Worm (Caenorhabditis elegans) whole organism, early embryonic: ENCODE results near the gene mog-2.
A peak's percentile ranks its signal among the peaks of the same experiment; 100 is the strongest.

Source experiments
- B0310.2 ChIP-seq: sonication (generic microtip); optimal IDR thresholded peaks from 2 replicates; lab custom pipeline; 2016; ENCODE audit warnings: mild to moderate bottlenecking, missing genetic modification characterization, missing compliant biosample characterization
- F13C5.2 ChIP-seq: sonication (generic microtip); optimal IDR thresholded peaks from 2 replicates; lab custom pipeline; 2017; ENCODE audit warnings: mild to moderate bottlenecking, missing genetic modification characterization, inconsistent platforms, missing compliant biosample characterization
- aly-1 ChIP-seq: sonication (generic microtip); optimal IDR thresholded peaks from 2 replicates; lab custom pipeline; 2016; ENCODE audit warnings: missing genetic modification characterization, missing compliant biosample characterization
- ama-1 ChIP-seq: fragments of 150-350 bp; optimal IDR thresholded peaks from 2 replicates; lab custom pipeline; 2014
- ceh-13 ChIP-seq: fragments of 200-800 bp; sonication (Bioruptor generic); optimal IDR thresholded peaks from 2 replicates; lab custom pipeline; 2018; ENCODE audit warnings: mild to moderate bottlenecking, missing genetic modification characterization, missing compliant biosample characterization
- ceh-36 ChIP-seq: sonication (generic microtip); optimal IDR thresholded peaks from 2 replicates; lab custom pipeline; 2016; ENCODE audit warnings: missing genetic modification characterization, inconsistent platforms, missing compliant biosample characterization
- ets-7 ChIP-seq: sonication (generic microtip); optimal IDR thresholded peaks from 2 replicates; lab custom pipeline; 2016; ENCODE audit warnings: missing genotype, missing genetic modification characterization, missing compliant biosample characterization
- flt-1 ChIP-seq: fragments of 200-800 bp; sonication (Bioruptor generic); IDR thresholded peaks from 2 replicates; pipeline ENCODE4 v1.3.6; 2022; ENCODE audit warnings: missing genetic modification characterization, missing compliant biosample characterization
- hmbx-1 ChIP-seq: sonication (generic microtip); optimal IDR thresholded peaks from 2 replicates; lab custom pipeline; 2016; ENCODE audit warnings: mild to moderate bottlenecking, missing genetic modification characterization, missing compliant biosample characterization
- hmg-4 ChIP-seq: fragments of 200-800 bp; sonication (Bioruptor generic); optimal IDR thresholded peaks from 2 replicates; lab custom pipeline; 2018; ENCODE audit warnings: mild to moderate bottlenecking, missing genetic modification characterization, missing compliant biosample characterization
- hnd-1 ChIP-seq: sonication (generic microtip); optimal IDR thresholded peaks from 2 replicates; lab custom pipeline; 2016; ENCODE audit warnings: missing genetic modification characterization, missing compliant biosample characterization
- pes-1 ChIP-seq: fragments of 200-800 bp; sonication (Bioruptor generic); IDR thresholded peaks from 2 replicates; pipeline ENCODE4 v1.3.6; 2022; ENCODE audit warnings: missing genetic modification reagents, missing genetic modification characterization, missing compliant biosample characterization
- scrt-1 ChIP-seq: fragments of 200-800 bp; sonication (Bioruptor generic); IDR thresholded peaks from 2 replicates; pipeline ENCODE4 v1.3.6; 2022; ENCODE audit warnings: missing genetic modification characterization, missing compliant biosample characterization
- sea-1 ChIP-seq: fragments of 200-800 bp; sonication (Bioruptor generic); conservative IDR thresholded peaks from 2 replicates; pipeline ENCODE4 v1.3.6; 2022; ENCODE audit warnings: missing genetic modification characterization, missing compliant biosample characterization
- tbx-11 ChIP-seq: fragments of 200-800 bp; sonication (Bioruptor generic); IDR thresholded peaks from 2 replicates; pipeline ENCODE4 v1.3.6; 2022; ENCODE audit warnings: missing genetic modification characterization, missing compliant biosample characterization
- tbx-37 ChIP-seq: fragments of 200-800 bp; sonication (Bioruptor generic); conservative IDR thresholded peaks from 2 replicates; pipeline ENCODE4 v1.3.6; 2022; ENCODE audit warnings: missing genetic modification reagents, missing genetic modification characterization, missing compliant biosample characterization
- tra-4 ChIP-seq: sonication (generic microtip); optimal IDR thresholded peaks from 2 replicates; lab custom pipeline; 2017; ENCODE audit warnings: missing genetic modification characterization, missing compliant biosample characterization

mog-2 gene

DNA sequence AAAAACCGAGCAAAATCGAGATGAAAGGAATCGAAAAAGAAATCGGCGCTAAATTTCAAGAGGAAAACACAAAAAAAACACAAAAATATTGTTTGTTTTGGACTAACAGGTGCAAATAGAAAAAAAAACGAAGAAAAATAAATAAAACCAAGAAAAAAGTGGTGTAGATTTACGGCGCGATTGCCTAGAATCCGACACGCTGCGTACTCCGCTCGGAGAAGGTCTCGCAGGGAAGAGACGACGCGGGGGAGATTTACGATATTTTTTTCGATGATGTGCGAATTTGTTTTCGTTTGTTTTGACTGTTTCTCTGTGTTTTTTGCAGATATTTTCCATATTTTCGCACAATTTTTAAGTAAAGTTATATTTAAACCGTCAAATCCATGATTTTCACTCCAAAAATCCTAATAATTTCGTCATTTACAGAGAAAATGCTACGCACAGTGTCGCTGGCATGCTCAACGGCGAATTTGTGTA, 24.9 kb upstream of the mog-2 start, which contains the start of gene sco-1:
Gene sco-1, plus strand, starts transcription at position 427 of the 477 bp plus-strand sequence.
- TF ChIP-seq B0310.2 (peak; percentile 20), ceh-13 (GFP tag; lab: Kevin White, UChicago) (no peak), sea-1 (GFP tag; lab: Robert Waterston, UW) (0 out of 2 replicates have a peak, but pooled peaks have one; percentile 56), flt-1 (GFP tag; lab: Robert Waterston, UW) (peak; percentile 45; the same call in 1 of the 2 replicates), scrt-1 (GFP tag; lab: Robert Waterston, UW) (no peak), hmg-4 (GFP tag; lab: Kevin White, UChicago) (peak; percentile 65), tra-4 (no peak), tbx-11 (GFP tag; lab: Robert Waterston, UW) (no peak), tbx-37 (GFP tag; lab: Robert Waterston, UW) (peak; percentile 70; the same call in 1 of the 2 replicates), aly-1 (tag; lab: Kevin White, UChicago) (no peak), F13C5.2 (peak; percentile 75), ets-7 (no peak), hnd-1 (tag; lab: Kevin White, UChicago) (no peak), hmbx-1 (tag; lab: Kevin White, UChicago) (no peak), pes-1 (GFP tag; lab: Robert Waterston, UW) (peak; percentile 66), ama-1 (lab: Kevin White, UChicago) (no peak), ceh-36 (tag; lab: Kevin White, UChicago) (no peak)

DNA sequence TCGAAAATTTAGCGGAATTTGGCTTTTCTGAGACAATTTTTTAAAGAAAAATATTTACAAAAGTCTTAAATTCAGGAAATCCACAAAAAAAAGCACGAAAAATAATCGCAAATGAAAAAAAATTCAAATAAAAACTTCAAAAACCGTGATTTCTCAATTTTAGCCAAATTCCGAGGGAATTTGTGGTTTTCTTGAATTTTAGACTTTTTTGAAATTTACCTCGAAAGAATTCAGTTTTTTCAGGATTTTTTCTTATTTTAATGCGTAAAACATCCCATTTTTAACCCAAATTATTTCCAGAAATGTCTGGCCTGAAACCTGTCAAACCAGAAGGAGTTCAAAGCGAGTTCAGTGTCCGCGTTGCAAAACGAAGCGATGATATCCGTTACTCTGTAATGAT, 22.9 kb upstream of the mog-2 start, which contains the start of gene gtf-2F1:
Gene gtf-2F1, plus strand, starts transcription at position 301 of the 400 bp plus-strand sequence.
- TF ChIP-seq tbx-37 (GFP tag; lab: Robert Waterston, UW) (no peak), flt-1 (GFP tag; lab: Robert Waterston, UW) (no peak), hmbx-1 (tag; lab: Kevin White, UChicago) (no peak), scrt-1 (GFP tag; lab: Robert Waterston, UW) (no peak), hmg-4 (GFP tag; lab: Kevin White, UChicago) (no peak), aly-1 (tag; lab: Kevin White, UChicago) (no peak), hnd-1 (tag; lab: Kevin White, UChicago) (no peak), ets-7 (no peak), ceh-13 (GFP tag; lab: Kevin White, UChicago) (no peak), ama-1 (lab: Kevin White, UChicago) (no peak), sea-1 (GFP tag; lab: Robert Waterston, UW) (no peak), F13C5.2 (no peak), pes-1 (GFP tag; lab: Robert Waterston, UW) (no peak), tbx-11 (GFP tag; lab: Robert Waterston, UW) (no peak), tra-4 (no peak), B0310.2 (no peak), ceh-36 (tag; lab: Kevin White, UChicago) (no peak)

DNA sequence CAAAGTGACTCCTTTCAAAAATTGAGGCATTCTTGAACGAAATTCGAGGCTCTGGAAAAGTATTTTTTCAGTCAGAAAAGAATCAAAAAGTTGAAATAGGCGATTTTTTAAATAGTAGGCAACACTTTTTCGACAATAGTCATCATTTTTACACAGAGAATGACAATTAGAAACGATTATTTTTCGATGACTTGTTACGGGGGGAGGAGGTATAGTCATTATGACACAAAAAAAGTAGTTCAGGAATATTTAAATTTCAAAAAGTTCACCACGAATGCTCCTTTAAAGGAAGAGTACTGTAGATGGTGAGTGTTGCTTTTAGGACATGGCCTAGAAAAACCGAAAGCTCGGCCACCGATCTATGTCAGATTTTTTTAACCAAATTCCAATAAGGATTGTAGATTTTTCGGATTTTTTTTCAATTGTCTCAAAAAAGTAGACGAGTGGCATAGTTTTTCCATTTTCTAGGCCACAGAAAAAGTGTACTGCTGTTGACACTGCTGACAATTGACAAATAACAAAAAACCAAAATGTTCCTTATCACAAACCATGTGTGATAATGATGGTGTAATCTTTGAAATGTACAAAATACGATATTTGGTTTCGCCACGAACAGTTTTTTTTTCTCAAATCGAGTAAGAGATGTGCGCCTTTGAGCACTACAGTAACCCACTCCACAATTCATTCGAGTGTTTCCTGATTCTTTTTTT, 17.1 kb upstream of the mog-2 start, which contains the start of gene Y52E8A.3:
Gene Y52E8A.3, minus strand, starts transcription at position 51 of the 710 bp plus-strand sequence.
- TF ChIP-seq tbx-37 (GFP tag; lab: Robert Waterston, UW) (no peak), ama-1 (lab: Kevin White, UChicago) (no peak), scrt-1 (GFP tag; lab: Robert Waterston, UW) (no peak), tra-4 (no peak), aly-1 (tag; lab: Kevin White, UChicago) (no peak), hnd-1 (tag; lab: Kevin White, UChicago) (no peak), F13C5.2 (no peak), B0310.2 (no peak), flt-1 (GFP tag; lab: Robert Waterston, UW) (no peak), pes-1 (GFP tag; lab: Robert Waterston, UW) (no peak), ceh-13 (GFP tag; lab: Kevin White, UChicago) (no peak), ets-7 (no peak), ceh-36 (tag; lab: Kevin White, UChicago) (no peak), sea-1 (GFP tag; lab: Robert Waterston, UW) (no peak), hmg-4 (GFP tag; lab: Kevin White, UChicago) (no peak), hmbx-1 (tag; lab: Kevin White, UChicago) (no peak), tbx-11 (GFP tag; lab: Robert Waterston, UW) (no peak)

DNA sequence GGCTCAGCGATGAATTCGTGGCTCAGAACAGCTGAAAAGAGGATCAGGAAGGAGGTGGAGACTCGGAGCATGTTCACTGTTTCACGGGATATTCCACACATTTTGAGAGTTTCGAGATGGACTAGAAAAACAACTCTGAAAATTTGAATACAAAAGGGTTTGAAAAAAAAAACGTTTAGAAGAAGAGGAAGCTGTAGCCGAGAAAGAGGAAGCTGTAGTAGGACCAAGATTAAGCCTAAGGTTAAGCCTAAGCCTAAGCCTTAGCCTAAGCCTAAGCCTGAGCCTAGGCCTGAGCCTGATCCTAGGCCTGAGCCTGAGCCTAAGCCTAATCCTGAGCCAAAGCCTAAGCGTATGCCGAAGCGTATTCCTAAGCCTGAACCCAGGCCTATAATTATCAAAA, 12.0 kb upstream of the mog-2 start, which contains the start of gene plep-1:
Gene plep-1, minus strand, starts transcription at position 101 of the 400 bp plus-strand sequence.
- peak; percentile 39 for TF ChIP-seq ceh-36 (tag; lab: Kevin White, UChicago)
- no peak for TF ChIP-seq ceh-13 (GFP tag; lab: Kevin White, UChicago)

DNA sequence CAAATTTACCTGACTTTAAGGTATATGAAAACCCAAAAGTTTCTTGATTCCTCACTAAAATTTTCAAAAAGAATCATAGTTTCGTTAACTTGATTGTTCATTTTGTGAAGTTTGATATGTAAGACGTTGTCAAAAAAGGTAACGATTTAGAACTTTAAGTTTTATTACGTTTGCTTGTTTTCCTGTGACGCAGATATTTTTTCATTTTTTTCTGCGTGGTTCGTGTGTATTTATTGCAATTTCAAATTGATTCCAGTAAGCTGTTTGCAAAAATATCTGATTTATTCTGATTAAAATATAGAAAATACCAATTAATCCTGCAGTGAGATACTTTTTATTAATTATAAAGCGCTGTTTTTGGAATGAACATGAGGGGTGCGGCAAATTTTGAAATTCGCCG, 8.2 kb upstream of the mog-2 start, which contains the start of gene srw-40:
Gene srw-40, minus strand, starts transcription at position 101 of the 400 bp plus-strand sequence.
- TF ChIP-seq sea-1 (GFP tag; lab: Robert Waterston, UW) = no peak
- TF ChIP-seq tbx-37 (GFP tag; lab: Robert Waterston, UW) = no peak

DNA sequence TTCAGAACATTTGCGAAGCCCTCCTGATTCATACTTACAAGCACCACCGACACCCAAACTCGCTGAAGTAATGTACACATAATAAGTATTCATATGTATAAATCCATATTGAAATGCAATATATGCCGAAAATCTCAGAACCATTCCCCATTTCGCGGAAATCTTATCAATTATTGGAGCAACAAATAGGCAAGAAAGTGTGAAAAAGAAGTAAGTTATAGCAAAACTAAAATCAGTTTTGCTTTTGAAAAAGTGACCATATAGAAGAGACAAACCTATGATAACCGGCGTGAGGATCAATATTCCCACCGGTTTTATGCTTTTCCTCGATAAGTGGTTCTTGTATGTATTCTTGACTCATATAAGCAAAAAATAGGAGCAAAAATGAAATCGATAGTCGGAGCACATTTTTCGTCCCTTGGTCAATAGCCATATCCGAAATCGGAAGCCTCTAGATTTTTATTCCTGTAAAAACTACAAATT, 4.6 kb upstream of the mog-2 start, which contains the start of gene Y52E8A.6:
Gene Y52E8A.6, minus strand, starts transcription at position 433 of the 483 bp plus-strand sequence.
- no peak for TF ChIP-seq hnd-1 (tag; lab: Kevin White, UChicago)
- TF ChIP-seq ceh-13 (GFP tag; lab: Kevin White, UChicago) = no peak
- no peak for TF ChIP-seq scrt-1 (GFP tag; lab: Robert Waterston, UW)
- no peak for TF ChIP-seq pes-1 (GFP tag; lab: Robert Waterston, UW)
- no peak for TF ChIP-seq ets-7
- no peak for TF ChIP-seq hmg-4 (GFP tag; lab: Kevin White, UChicago)
- no peak for TF ChIP-seq flt-1 (GFP tag; lab: Robert Waterston, UW)
- TF ChIP-seq tra-4 = no peak
- no peak for TF ChIP-seq tbx-11 (GFP tag; lab: Robert Waterston, UW)
- no peak for TF ChIP-seq hmbx-1 (tag; lab: Kevin White, UChicago)
- no peak for TF ChIP-seq ceh-36 (tag; lab: Kevin White, UChicago)
- TF ChIP-seq tbx-37 (GFP tag; lab: Robert Waterston, UW) = no peak
- no peak for TF ChIP-seq F13C5.2
